Worm (Caenorhabditis elegans) whole organism, mixed stage, embryonic: ENCODE results near the gene cdf-2.

Source experiments
- M03D4.4 ChIP-seq: sonication (generic microtip); optimal IDR thresholded peaks from 2 replicates; lab custom pipeline; 2017; ENCODE audit warnings: mild to moderate bottlenecking, missing genetic modification characterization, missing compliant biosample characterization
- blmp-1 ChIP-seq: fragments of 150-350 bp; optimal IDR thresholded peaks from 2 replicates; lab custom pipeline; 2014; ENCODE audit warnings: missing biosample characterization, missing genetic modification characterization
- ceh-39 ChIP-seq: fragments of 150-350 bp; optimal IDR thresholded peaks from 2 replicates; lab custom pipeline; 2014; ENCODE audit warnings: missing biosample characterization, missing genetic modification characterization
- ceh-43 ChIP-seq: fragments of 200-800 bp; sonication (Bioruptor generic); optimal IDR thresholded peaks from 2 replicates; lab custom pipeline; 2018; ENCODE audit warnings: mild to moderate bottlenecking, missing genetic modification characterization, moderate library complexity, missing compliant biosample characterization
- ceh-83 ChIP-seq: fragments of 200-800 bp; sonication (Bioruptor generic); optimal IDR thresholded peaks from 2 replicates; lab custom pipeline; 2018; ENCODE audit warnings: mild to moderate bottlenecking, missing genetic modification characterization, missing compliant biosample characterization
- ces-1 ChIP-seq: fragments of 150-350 bp; optimal IDR thresholded peaks from 2 replicates; lab custom pipeline; 2014; ENCODE audit warnings: missing biosample characterization, missing genetic modification reagents, missing genetic modification characterization
- cnd-1 ChIP-seq: fragments of 200-800 bp; sonication (Bioruptor generic); optimal IDR thresholded peaks from 2 replicates; lab custom pipeline; 2018; ENCODE audit warnings: mild to moderate bottlenecking, missing genetic modification characterization, missing compliant biosample characterization
- drap-1 ChIP-seq: fragments of 200-800 bp; sonication (Bioruptor generic); optimal IDR thresholded peaks from 3 replicates; lab custom pipeline; 2018; ENCODE audit warnings: mild to moderate bottlenecking, missing genetic modification characterization, missing compliant biosample characterization
- elt-1 ChIP-seq: sonication (generic microtip); optimal IDR thresholded peaks from 2 replicates; lab custom pipeline; 2017; ENCODE audit warnings: missing genetic modification characterization, mild to moderate bottlenecking, missing compliant biosample characterization, antibody characterized with exemption, moderate library complexity, borderline replicate concordance; ENCODE audit not compliant: insufficient read depth
- flh-1 ChIP-seq: fragments of 200-800 bp; sonication (Bioruptor generic); optimal IDR thresholded peaks from 2 replicates; lab custom pipeline; 2018; ENCODE audit warnings: mild to moderate bottlenecking, missing genetic modification characterization, moderate library complexity, missing compliant biosample characterization
- ham-2 ChIP-seq: fragments of 200-800 bp; sonication (Bioruptor generic); optimal IDR thresholded peaks from 2 replicates; lab custom pipeline; 2018; ENCODE audit warnings: mild to moderate bottlenecking, missing genetic modification characterization, missing compliant biosample characterization
- hlh-1 ChIP-seq: fragments of 150-350 bp; optimal IDR thresholded peaks from 2 replicates; lab custom pipeline; 2014; ENCODE audit warnings: missing biosample characterization, missing genetic modification reagents, missing genetic modification characterization
- lin-13 ChIP-seq: fragments of 150-350 bp; optimal IDR thresholded peaks from 2 replicates; lab custom pipeline; 2014; ENCODE audit warnings: missing biosample characterization, missing genetic modification characterization
- lin-32 ChIP-seq: fragments of 200-800 bp; sonication (Bioruptor generic); optimal IDR thresholded peaks from 2 replicates; lab custom pipeline; 2018; ENCODE audit warnings: mild to moderate bottlenecking, missing genetic modification characterization, missing compliant biosample characterization
- lsy-2 ChIP-seq: fragments of 150-350 bp; optimal IDR thresholded peaks from 2 replicates; lab custom pipeline; 2014; ENCODE audit warnings: missing biosample characterization, missing genetic modification characterization
- mab-5 ChIP-seq: fragments of 150-350 bp; optimal IDR thresholded peaks from 2 replicates; lab custom pipeline; 2014; ENCODE audit warnings: missing biosample characterization, missing genetic modification characterization
- mep-1 ChIP-seq: fragments of 150-350 bp; optimal IDR thresholded peaks from 2 replicates; lab custom pipeline; 2017; ENCODE audit warnings: missing biosample characterization, missing genetic modification reagents, missing genetic modification characterization, inconsistent platforms
- mls-2 ChIP-seq: sonication (generic microtip); optimal IDR thresholded peaks from 2 replicates; lab custom pipeline; 2016; ENCODE audit warnings: mild to moderate bottlenecking, missing genetic modification characterization, moderate library complexity, missing compliant biosample characterization
- nhr-237 ChIP-seq: fragments of 150-350 bp; optimal IDR thresholded peaks from 2 replicates; lab custom pipeline; 2014; ENCODE audit warnings: missing biosample characterization, missing genetic modification characterization
- nhr-28 ChIP-seq: fragments of 150-350 bp; optimal IDR thresholded peaks from 2 replicates; lab custom pipeline; 2014; ENCODE audit warnings: missing biosample characterization, missing genetic modification characterization
- nhr-76 ChIP-seq: sonication (generic microtip); optimal IDR thresholded peaks from 2 replicates; lab custom pipeline; 2017; ENCODE audit warnings: missing biosample characterization, missing genetic modification characterization
- pha-4 ChIP-seq: fragments of 150-350 bp; optimal IDR thresholded peaks from 2 replicates; lab custom pipeline; 2018; ENCODE audit warnings: missing biosample characterization, missing genetic modification reagents, missing genetic modification characterization
- sem-2 ChIP-seq: fragments of 200-800 bp; sonication (Bioruptor generic); optimal IDR thresholded peaks from 2 replicates; lab custom pipeline; 2018; ENCODE audit warnings: mild to moderate bottlenecking, missing genetic modification characterization, missing compliant biosample characterization
- snpc-4 ChIP-seq: fragments of 150-350 bp; optimal IDR thresholded peaks from 2 replicates; lab custom pipeline; 2014; ENCODE audit warnings: missing biosample characterization, missing genetic modification characterization
- sptf-1 ChIP-seq: sonication (generic microtip); optimal IDR thresholded peaks from 2 replicates; lab custom pipeline; 2017; ENCODE audit warnings: mild to moderate bottlenecking, missing genetic modification characterization, moderate library complexity, missing compliant biosample characterization
- tbx-8 ChIP-seq: fragments of 200-800 bp; sonication (Bioruptor generic); optimal IDR thresholded peaks from 2 replicates; lab custom pipeline; 2018; ENCODE audit warnings: mild to moderate bottlenecking, missing genetic modification characterization, moderate library complexity, missing compliant biosample characterization
- unc-120 ChIP-seq: sonication (generic microtip); optimal IDR thresholded peaks from 2 replicates; lab custom pipeline; 2017; ENCODE audit warnings: missing genetic modification characterization, missing compliant biosample characterization; ENCODE audit not compliant: poor library complexity, severe bottlenecking
- unc-39 ChIP-seq: fragments of 150-350 bp; optimal IDR thresholded peaks from 2 replicates; lab custom pipeline; 2014; ENCODE audit warnings: missing biosample characterization, missing genetic modification characterization
- unc-62 ChIP-seq: fragments of 150-350 bp; optimal IDR thresholded peaks from 2 replicates; lab custom pipeline; 2014; ENCODE audit warnings: missing biosample characterization, missing genetic modification reagents, missing genetic modification characterization
- zip-8 ChIP-seq: fragments of 150-350 bp; optimal IDR thresholded peaks from 2 replicates; lab custom pipeline; 2014; ENCODE audit warnings: missing biosample characterization, missing genetic modification characterization

Gene cdf-2

ce11 chrX:12510148-12510785 lies 43.5 kb upstream of the cdf-2 start:
- TF ChIP-seq mls-2 (tag; lab: Kevin White, UChicago) (peak; percentile 30), flh-1 (GFP tag; lab: Kevin White, UChicago) (no peak), zip-8 (no peak), mab-5 (no peak), nhr-28 (tag; lab: Kevin White, UChicago) (no peak), nhr-237 (tag; lab: Kevin White, UChicago) (no peak), lin-13 (peak; percentile 17), elt-1 (tag; lab: Kevin White, UChicago) (no peak), lin-32 (GFP tag; lab: Kevin White, UChicago) (no peak), snpc-4 (tag; lab: Kevin White, UChicago) (no peak), unc-120 (peak; percentile 75), drap-1 (GFP tag; lab: Kevin White, UChicago) (peak; percentile 47), hlh-1 (peak; percentile 46), M03D4.4 (tag; lab: Kevin White, UChicago) (peak; percentile 38), unc-62 (peak; percentile 60), ham-2 (GFP tag; lab: Kevin White, UChicago) (peak; percentile 67), lsy-2 (tag; lab: Kevin White, UChicago) (no peak), blmp-1 (no peak), sptf-1 (tag; lab: Kevin White, UChicago) (peak; percentile 33), cnd-1 (tag; lab: Kevin White, UChicago) (no peak), ces-1 (GFP tag; lab: Kevin White, UChicago) (peak; percentile 78), unc-39 (tag; lab: Kevin White, UChicago) (no peak)

- peak; percentile 90 for TF ChIP-seq unc-62
- TF ChIP-seq nhr-237 (tag; lab: Kevin White, UChicago), result no peak
- peak; percentile 51 for TF ChIP-seq elt-1 (tag; lab: Kevin White, UChicago)
- no peak for TF ChIP-seq pha-4 (tag; lab: Kevin White, UChicago)
- no peak for TF ChIP-seq ceh-39 (tag; lab: Kevin White, UChicago)
- no peak for TF ChIP-seq ham-2 (GFP tag; lab: Kevin White, UChicago)
- no peak for TF ChIP-seq nhr-76 (tag; lab: Kevin White, UChicago)
- no peak for TF ChIP-seq mls-2 (tag; lab: Kevin White, UChicago)
- no peak for TF ChIP-seq drap-1 (GFP tag; lab: Kevin White, UChicago)
- TF ChIP-seq hlh-1, result peak; percentile 96
- TF ChIP-seq unc-120, result peak; percentile 82
- no peak for TF ChIP-seq lin-13
- TF ChIP-seq ceh-83, result no peak
- no peak for TF ChIP-seq nhr-28 (tag; lab: Kevin White, UChicago)
- no peak for TF ChIP-seq mep-1
Observed at ce11 chrX:12509334-12509944, 42.7 kb upstream of the cdf-2 start.

ce11 chrX:12503288-12503803 lies 36.6 kb upstream of the cdf-2 start, which contains the start of gene sdz-19:
TSS of gene sdz-19 (minus strand) at chrX:12503338.
- TF ChIP-seq pha-4 (tag; lab: Kevin White, UChicago) (no peak), tbx-8 (GFP tag; lab: Kevin White, UChicago) (no peak), ces-1 (GFP tag; lab: Kevin White, UChicago) (no peak), drap-1 (GFP tag; lab: Kevin White, UChicago) (no peak), snpc-4 (tag; lab: Kevin White, UChicago) (no peak), mls-2 (tag; lab: Kevin White, UChicago) (no peak), blmp-1 (no peak), flh-1 (GFP tag; lab: Kevin White, UChicago) (no peak), ceh-43 (no peak), ceh-83 (no peak), unc-62 (no peak), sem-2 (no peak)

ce11 chrX:12502582-12502981 lies 35.9 kb upstream of the cdf-2 start:
- TF ChIP-seq M03D4.4 (tag; lab: Kevin White, UChicago), result peak; percentile 22
